Worm (Caenorhabditis elegans) whole organism, midembryonic: Measurements from ENCODE around the gene pqn-18.

Source experiments
- T22C8.4 ChIP-seq: fragments of 200-800 bp; sonication (Bioruptor generic); IDR thresholded peaks from 2 replicates; pipeline ENCODE4 v1.3.6; 2022; ENCODE audit warnings: missing genetic modification characterization, missing compliant biosample characterization
- cog-1 ChIP-seq: sonication (generic microtip); optimal IDR thresholded peaks from 2 replicates; lab custom pipeline; 2016; ENCODE audit warnings: missing genetic modification characterization, missing compliant biosample characterization
- flt-1 ChIP-seq: fragments of 200-800 bp; sonication (Bioruptor generic); IDR thresholded peaks from 2 replicates; pipeline ENCODE4 v1.3.6; 2022; ENCODE audit warnings: missing genetic modification characterization, missing compliant biosample characterization
- klf-2 ChIP-seq: fragments of 200-800 bp; sonication (Bioruptor generic); conservative IDR thresholded peaks from 2 replicates; pipeline ENCODE4 v1.3.6; 2022; ENCODE audit warnings: missing genetic modification reagents, missing genetic modification characterization, missing compliant biosample characterization
- med-1 ChIP-seq: sonication (generic microtip); optimal IDR thresholded peaks from 2 replicates; lab custom pipeline; 2017; ENCODE audit warnings: missing genetic modification characterization, mild to moderate bottlenecking, missing compliant biosample characterization, antibody characterized with exemption, missing genetic modification reagents; ENCODE audit not compliant: insufficient read depth
- ref-1 ChIP-seq: fragments of 200-800 bp; sonication (Bioruptor generic); conservative IDR thresholded peaks from 2 replicates; pipeline ENCODE4 v1.3.6; 2022; ENCODE audit warnings: missing genetic modification reagents, missing genetic modification characterization, missing compliant biosample characterization
- tab-1 ChIP-seq: fragments of 200-800 bp; sonication (Bioruptor generic); IDR thresholded peaks from 2 replicates; pipeline ENCODE4 v1.3.6; 2022; ENCODE audit warnings: missing genetic modification characterization, missing compliant biosample characterization
- ztf-29 ChIP-seq: fragments of 200-800 bp; sonication (Bioruptor generic); IDR thresholded peaks from 2 replicates; pipeline ENCODE4 v1.3.6; 2022; ENCODE audit warnings: missing genetic modification reagents, missing genetic modification characterization, missing compliant biosample characterization

DNA sequence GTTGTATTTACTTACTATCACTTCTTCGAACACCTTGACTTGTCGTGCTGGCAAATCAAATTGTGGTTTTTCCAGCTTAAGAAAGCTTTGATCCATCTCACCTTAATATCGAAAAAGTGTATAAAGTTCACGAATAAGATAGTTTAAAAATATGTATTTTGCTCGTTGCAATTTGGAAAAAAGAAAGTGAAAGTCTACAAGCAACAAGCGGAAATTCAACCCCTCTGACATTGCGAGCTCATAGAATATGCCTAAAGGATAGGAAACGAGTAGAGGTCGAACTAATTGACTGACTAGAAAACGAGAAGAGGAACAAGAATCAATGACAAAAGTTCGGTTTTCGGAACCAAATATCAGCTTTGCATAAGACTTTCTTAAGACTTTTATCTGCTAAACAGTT lies 43.8 kb upstream of the pqn-18 start, which contains the start of gene T14G8.4:
- TF ChIP-seq ztf-29 (no peak), tab-1 (GFP tag; lab: Robert Waterston, UW) (no peak), flt-1 (GFP tag; lab: Robert Waterston, UW) (no peak), med-1 (no peak), T22C8.4 (GFP tag; lab: Robert Waterston, UW) (no peak), ref-1 (GFP tag; lab: Robert Waterston, UW) (no peak), cog-1 (tag; lab: Kevin White, UChicago) (no peak), klf-2 (GFP tag; lab: Robert Waterston, UW) (no peak)
